Worm (Caenorhabditis elegans) whole organism, young adult: ENCODE measurements around the gene unc-61.

Source experiments
- B0035.1 ChIP-seq: sonication (generic microtip); optimal IDR thresholded peaks from 2 replicates; lab custom pipeline; 2016; ENCODE audit warnings: missing genetic modification characterization, mild to moderate bottlenecking, missing compliant biosample characterization, missing genotype, missing genetic modification reagents
- D2030.7 ChIP-seq: fragments of 200-800 bp; sonication (Bioruptor generic); IDR thresholded peaks from 2 replicates; pipeline ENCODE4 v1.3.6; 2022; ENCODE audit warnings: missing genetic modification reagents, missing genetic modification characterization, missing compliant biosample characterization
- F23B12.7 ChIP-seq: sonication (generic microtip); optimal IDR thresholded peaks from 2 replicates; lab custom pipeline; 2017; ENCODE audit warnings: missing genetic modification characterization, mild to moderate bottlenecking, missing compliant biosample characterization, antibody characterized with exemption, moderate library complexity; ENCODE audit not compliant: insufficient read depth
- F33H1.4 ChIP-seq: fragments of 200-800 bp; sonication (Bioruptor generic); IDR thresholded peaks from 2 replicates; pipeline ENCODE4 v1.3.6; 2022; ENCODE audit warnings: missing genetic modification reagents, missing genetic modification characterization, missing compliant biosample characterization
- F49E8.2 ChIP-seq: sonication (generic microtip); optimal IDR thresholded peaks from 3 replicates; lab custom pipeline; 2017; ENCODE audit warnings: missing genetic modification characterization, mild to moderate bottlenecking, missing compliant biosample characterization, antibody characterized with exemption, moderate library complexity; ENCODE audit not compliant: insufficient read depth
- F57C9.4 ChIP-seq: sonication (generic microtip); optimal IDR thresholded peaks from 2 replicates; lab custom pipeline; 2017; ENCODE audit warnings: mild to moderate bottlenecking, missing genetic modification characterization, missing compliant biosample characterization
- Y53G8AR.9 ChIP-seq: fragments of 200-800 bp; sonication (Bioruptor generic); conservative IDR thresholded peaks from 2 replicates; pipeline ENCODE4 v1.3.6; 2022; ENCODE audit warnings: missing genetic modification reagents, missing genetic modification characterization, missing compliant biosample characterization
- Y67H2A.10 ChIP-seq: fragments of 200-800 bp; sonication (Bioruptor generic); conservative IDR thresholded peaks from 2 replicates; pipeline ENCODE4 v1.3.6; 2022; ENCODE audit warnings: missing genetic modification reagents, missing genetic modification characterization, missing compliant biosample characterization
- attf-5 ChIP-seq: fragments of 200-800 bp; sonication (Bioruptor generic); optimal IDR thresholded peaks from 2 replicates; lab custom pipeline; 2018; ENCODE audit warnings: mild to moderate bottlenecking, missing genetic modification characterization, missing compliant biosample characterization
- bed-2 ChIP-seq: fragments of 200-800 bp; sonication (Bioruptor generic); IDR thresholded peaks from 2 replicates; pipeline ENCODE4 v1.3.6; 2022; ENCODE audit warnings: missing genetic modification reagents, missing genetic modification characterization, missing compliant biosample characterization
- cebp-1 ChIP-seq, 2 experiments: fragments of 200-800 bp in 1 of 2; sonication (Bioruptor generic) in 1 of 2; sonication (generic microtip) in 1 of 2; IDR thresholded peaks in 1 of 2; optimal IDR thresholded peaks in 1 of 2; 2 replicates each; pipeline versions ENCODE4 v1.3.6 to Lab custom; 2017 to 2022; ENCODE audit warnings: missing compliant biosample characterization in 2 of 2, missing genetic modification characterization in 2 of 2, mild to moderate bottlenecking in 1 of 2, missing genetic modification reagents in 1 of 2, moderate library complexity in 1 of 2
- ceh-79 ChIP-seq: sonication (generic microtip); optimal IDR thresholded peaks from 2 replicates; lab custom pipeline; 2017; ENCODE audit warnings: mild to moderate bottlenecking, missing genetic modification characterization, missing compliant biosample characterization
- chd-7 ChIP-seq: sonication (generic microtip); optimal IDR thresholded peaks from 2 replicates; lab custom pipeline; 2016; ENCODE audit warnings: mild to moderate bottlenecking, missing genetic modification characterization, moderate library complexity, missing compliant biosample characterization
- dpl-1 ChIP-seq: fragments of 150-350 bp; optimal IDR thresholded peaks from 2 replicates; lab custom pipeline; 2014; ENCODE audit warnings: missing biosample characterization, missing genetic modification reagents, missing genetic modification characterization
- egrh-3 ChIP-seq: fragments of 200-800 bp; sonication (Bioruptor generic); IDR thresholded peaks from 2 replicates; pipeline ENCODE4 v1.3.6; 2022; ENCODE audit warnings: missing genetic modification reagents, missing genetic modification characterization, missing compliant biosample characterization
- ets-4 ChIP-seq: fragments of 200-800 bp; sonication (Bioruptor generic); optimal IDR thresholded peaks from 2 replicates; lab custom pipeline; 2018; ENCODE audit warnings: mild to moderate bottlenecking, missing genetic modification characterization, missing compliant biosample characterization
- gei-17 ChIP-seq: fragments of 200-800 bp; sonication (Bioruptor generic); optimal IDR thresholded peaks from 2 replicates; lab custom pipeline; 2018; ENCODE audit warnings: mild to moderate bottlenecking, missing genetic modification characterization, missing compliant biosample characterization
- hmg-20 ChIP-seq: fragments of 200-800 bp; sonication (Bioruptor generic); IDR thresholded peaks from 2 replicates; pipeline ENCODE4 v1.3.6; 2022; ENCODE audit warnings: missing genetic modification reagents, missing genetic modification characterization, missing compliant biosample characterization
- lin-26 ChIP-seq: fragments of 200-800 bp; sonication (Bioruptor generic); IDR thresholded peaks from 2 replicates; pipeline ENCODE4 v1.3.6; 2022; ENCODE audit warnings: missing genetic modification reagents, missing genetic modification characterization, missing compliant biosample characterization
- lin-35 ChIP-seq, 3 experiments: fragments of 150-350 bp in 2 of 3; sonication (generic microtip) in 1 of 3; optimal IDR thresholded peaks; 2 replicates each; lab custom pipeline; 2014 to 2018; ENCODE audit warnings: missing biosample characterization in 3 of 3, missing genetic modification characterization in 3 of 3, missing genetic modification reagents in 3 of 3
- lir-1 ChIP-seq: fragments of 200-800 bp; sonication (Bioruptor generic); conservative IDR thresholded peaks from 2 replicates; pipeline ENCODE4 v1.3.6; 2022; ENCODE audit warnings: missing genetic modification reagents, missing genetic modification characterization, missing compliant biosample characterization
- lsl-1 ChIP-seq: fragments of 200-800 bp; sonication (Bioruptor generic); optimal IDR thresholded peaks from 2 replicates; lab custom pipeline; 2018; ENCODE audit warnings: mild to moderate bottlenecking, missing genetic modification characterization, moderate library complexity, missing compliant biosample characterization
- lsy-27 ChIP-seq: sonication (generic microtip); optimal IDR thresholded peaks from 2 replicates; lab custom pipeline; 2017; ENCODE audit warnings: missing genetic modification characterization, mild to moderate bottlenecking, missing compliant biosample characterization, antibody characterized with exemption, missing genotype, borderline replicate concordance; ENCODE audit not compliant: insufficient read depth
- madf-3 ChIP-seq: fragments of 200-800 bp; sonication (Bioruptor generic); IDR thresholded peaks from 2 replicates; pipeline ENCODE4 v1.3.6; 2022; ENCODE audit warnings: missing genetic modification reagents, missing genetic modification characterization, missing compliant biosample characterization
- nfyb-1 ChIP-seq: fragments of 200-800 bp; sonication (Bioruptor generic); IDR thresholded peaks from 2 replicates; pipeline ENCODE4 v1.3.6; 2022; ENCODE audit warnings: missing genetic modification reagents, missing genetic modification characterization, missing compliant biosample characterization
- pbrm-1 ChIP-seq: fragments of 200-800 bp; sonication (Bioruptor generic); IDR thresholded peaks from 2 replicates; pipeline ENCODE4 v1.3.6; 2022; ENCODE audit warnings: missing genetic modification reagents, missing genetic modification characterization, missing compliant biosample characterization
- somi-1 ChIP-seq: fragments of 200-800 bp; sonication (Bioruptor generic); optimal IDR thresholded peaks from 2 replicates; lab custom pipeline; 2018; ENCODE audit warnings: mild to moderate bottlenecking, missing genetic modification characterization, missing compliant biosample characterization
- zfh-2 ChIP-seq: fragments of 200-800 bp; sonication (Bioruptor generic); conservative IDR thresholded peaks from 2 replicates; pipeline ENCODE4 v1.3.6; 2022; ENCODE audit warnings: missing genetic modification reagents, missing genetic modification characterization, missing compliant biosample characterization
- ztf-22 ChIP-seq: fragments of 200-800 bp; sonication (Bioruptor generic); optimal IDR thresholded peaks from 2 replicates; lab custom pipeline; 2018; ENCODE audit warnings: mild to moderate bottlenecking, missing genetic modification characterization, moderate library complexity, missing compliant biosample characterization
- ztf-26 ChIP-seq: sonication (generic microtip); optimal IDR thresholded peaks from 2 replicates; lab custom pipeline; 2017; ENCODE audit warnings: missing genetic modification characterization, missing compliant biosample characterization
- ztf-3 ChIP-seq: fragments of 200-800 bp; sonication (Bioruptor generic); optimal IDR thresholded peaks from 2 replicates; lab custom pipeline; 2018; ENCODE audit warnings: mild to moderate bottlenecking, missing genetic modification characterization, missing compliant biosample characterization

Gene unc-61

DNA sequence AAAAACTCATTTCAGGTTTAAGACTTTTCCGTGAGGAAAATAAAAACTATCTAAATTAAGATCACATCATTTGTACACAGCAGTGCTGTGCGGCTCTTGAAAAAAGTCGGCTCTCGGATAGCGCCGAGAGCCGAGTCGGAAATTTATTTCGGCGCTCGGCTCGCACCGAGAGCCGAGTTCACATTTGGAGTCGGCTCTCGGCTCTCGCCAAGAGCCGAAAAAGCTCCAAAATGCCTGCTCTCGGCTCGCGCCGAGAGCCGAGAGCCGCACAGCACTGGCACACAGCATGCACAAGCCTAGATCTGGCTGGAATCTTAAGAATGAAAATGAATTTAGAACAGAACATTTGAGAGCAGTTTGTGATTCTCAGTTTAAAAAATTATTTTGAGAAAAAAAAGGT is 12.9 kb upstream of the unc-61 start:
- TF ChIP-seq attf-5 (GFP tag; lab: Kevin White, UChicago) = no peak
- TF ChIP-seq zfh-2 (GFP tag; lab: Robert Waterston, UW) = peak; percentile 79; the same call in 1 of the 2 replicates
- peak; percentile 70; the same call in 1 of the 2 replicates for TF ChIP-seq egrh-3 (GFP tag; lab: Robert Waterston, UW)

DNA sequence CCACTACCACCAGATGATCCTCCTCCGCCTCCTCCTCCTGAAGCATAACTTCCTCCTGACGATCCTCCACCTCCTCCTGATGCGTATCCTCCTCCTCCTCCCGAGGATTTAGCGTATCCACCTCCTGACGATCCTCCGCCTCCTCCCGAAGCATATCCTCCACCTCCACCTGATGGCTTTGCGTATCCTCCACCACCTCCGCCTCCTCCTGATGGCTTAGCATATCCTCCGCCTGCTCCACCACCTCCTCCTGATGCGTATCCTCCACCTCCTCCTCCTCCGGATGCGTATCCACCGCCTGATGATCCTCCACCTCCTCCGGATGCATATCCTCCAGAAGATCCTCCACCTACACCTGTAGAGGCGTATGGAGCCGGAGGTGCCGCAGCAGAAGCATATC is 10.8 kb upstream of the unc-61 start:
- TF ChIP-seq F33H1.4 (GFP tag; lab: Robert Waterston, UW) (no peak), egrh-3 (GFP tag; lab: Robert Waterston, UW) (peak; percentile 69), zfh-2 (GFP tag; lab: Robert Waterston, UW) (peak; percentile 85), pbrm-1 (GFP tag; lab: Robert Waterston, UW) (no peak), hmg-20 (GFP tag; lab: Robert Waterston, UW) (no peak), lsy-27 (tag; lab: Kevin White, UChicago) (no peak), gei-17 (GFP tag; lab: Kevin White, UChicago) (no peak), ets-4 (no peak), Y67H2A.10 (no peak), cebp-1 (GFP tag; IDR thresholded peaks at IDR 0.05; lab: Robert Waterston, UW) (no peak), cebp-1 (tag; optimal IDR thresholded peaks at IDR 0.05; lab: Kevin White, UChicago) (no peak), lin-26 (GFP tag; lab: Robert Waterston, UW) (0 out of 2 replicates have a peak, but pooled peaks have one; percentile 14), ztf-3 (GFP tag; lab: Kevin White, UChicago) (no peak), lsl-1 (GFP tag; lab: Kevin White, UChicago) (no peak), nfyb-1 (GFP tag; lab: Robert Waterston, UW) (no peak), ztf-22 (GFP tag; lab: Kevin White, UChicago) (no peak)

DNA sequence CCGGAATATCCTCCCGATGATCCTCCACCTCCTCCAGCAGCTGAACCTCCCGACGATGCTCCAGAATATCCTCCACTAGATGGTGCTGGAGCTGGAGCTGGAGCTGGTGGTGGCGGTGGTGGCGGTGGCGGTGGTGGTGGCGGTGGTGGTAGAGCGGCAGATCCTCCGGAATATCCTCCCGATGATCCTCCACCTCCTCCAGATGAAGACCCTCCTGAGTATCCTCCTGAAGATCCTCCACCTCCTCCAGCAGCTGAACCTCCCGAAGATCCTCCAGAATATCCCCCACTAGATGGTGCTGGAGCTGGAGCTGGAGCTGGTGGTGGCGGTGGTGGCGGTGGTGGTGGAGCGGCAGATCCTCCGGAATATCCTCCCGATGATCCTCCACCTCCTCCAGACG is 9.4 kb upstream of the unc-61 start:
- TF ChIP-seq egrh-3 (GFP tag; lab: Robert Waterston, UW) = peak; percentile 74; the same call in 1 of the 2 replicates

DNA sequence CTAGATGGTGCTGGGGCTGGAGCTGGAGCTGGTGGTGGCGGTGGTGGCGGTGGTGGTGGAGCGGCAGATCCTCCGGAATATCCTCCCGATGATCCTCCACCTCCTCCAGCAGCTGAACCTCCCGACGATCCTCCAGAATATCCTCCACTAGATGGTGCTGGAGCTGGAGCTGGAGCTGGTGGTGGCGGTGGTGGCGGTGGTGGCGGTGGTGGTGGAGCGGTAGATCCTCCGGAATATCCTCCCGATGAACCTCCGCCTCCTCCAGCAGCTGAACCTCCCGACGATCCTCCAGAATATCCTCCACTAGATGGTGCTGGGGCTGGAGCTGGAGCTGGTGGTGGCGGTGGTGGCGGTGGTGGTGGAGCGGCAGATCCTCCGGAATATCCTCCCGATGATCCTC is 8.9 kb upstream of the unc-61 start:
- peak; percentile 78; the same call in 1 of the 2 replicates for TF ChIP-seq egrh-3 (GFP tag; lab: Robert Waterston, UW)
- TF ChIP-seq, all 124 proteins: peak for 1; not testable (repeated sequence) for 123

DNA sequence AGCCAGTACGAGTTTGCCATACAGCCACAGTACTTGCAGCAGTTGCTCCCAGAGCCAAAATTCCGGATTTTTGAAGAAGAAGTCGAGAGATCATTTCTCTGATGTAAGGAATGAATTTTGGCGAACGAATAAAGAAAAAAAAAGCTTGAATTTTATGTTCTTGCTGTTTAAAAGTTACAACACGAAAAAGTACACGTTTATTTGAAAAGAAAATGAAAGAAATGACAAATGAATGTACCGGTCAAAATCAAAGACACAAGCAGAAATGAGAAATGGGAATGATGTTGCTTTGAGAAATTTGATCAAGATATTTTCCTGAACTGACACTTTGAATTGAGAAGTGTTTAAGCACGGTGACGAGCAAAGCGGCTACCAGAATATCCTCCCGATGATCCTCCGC is 7.2 kb upstream of the unc-61 start, which contains the start of gene Y50E8A.6:
Y50E8A.6 (minus strand) TSS at position 101 of the 400 bp plus-strand sequence.
- TF ChIP-seq madf-3 (no peak), lin-35 (GFP tag; optimal IDR thresholded peaks at IDR 0.05; lab: Kevin White, UChicago) (no peak), dpl-1 (no peak), B0035.1 (tag; lab: Kevin White, UChicago) (no peak), F23B12.7 (tag; lab: Kevin White, UChicago) (no peak), F49E8.2 (tag; lab: Kevin White, UChicago) (no peak), ztf-22 (GFP tag; lab: Kevin White, UChicago) (no peak), hmg-20 (GFP tag; lab: Robert Waterston, UW) (no peak), D2030.7 (GFP tag; lab: Robert Waterston, UW) (no peak), F57C9.4 (tag; lab: Kevin White, UChicago) (no peak), egrh-3 (GFP tag; lab: Robert Waterston, UW) (no peak), chd-7 (tag; lab: Kevin White, UChicago) (no peak), somi-1 (no peak), ztf-26 (tag; lab: Kevin White, UChicago) (no peak), ceh-79 (tag; lab: Kevin White, UChicago) (no peak), Y53G8AR.9 (GFP tag; lab: Robert Waterston, UW) (no peak), bed-2 (no peak), lir-1 (GFP tag; lab: Robert Waterston, UW) (no peak)
- TF ChIP-seq, all 124 proteins: peak for 0
